Worm (Caenorhabditis elegans) whole organism, L4 larva: Measurements from ENCODE around the gene sma-5.

ENCODE experiments used
- T20F7.1 ChIP-seq: fragments of 200-800 bp; sonication (Bioruptor generic); optimal IDR thresholded peaks from 2 replicates; lab custom pipeline; 2018; ENCODE audit warnings: mild to moderate bottlenecking, missing genetic modification characterization, missing compliant biosample characterization
- lin-13 ChIP-seq: fragments of 150-350 bp; optimal IDR thresholded peaks from 2 replicates; lab custom pipeline; 2014; ENCODE audit warnings: missing biosample characterization, missing genetic modification reagents, missing genetic modification characterization
- spr-1 ChIP-seq: sonication (generic microtip); optimal IDR thresholded peaks from 2 replicates; lab custom pipeline; 2016; ENCODE audit warnings: mild to moderate bottlenecking, missing genetic modification characterization, missing compliant biosample characterization

DNA sequence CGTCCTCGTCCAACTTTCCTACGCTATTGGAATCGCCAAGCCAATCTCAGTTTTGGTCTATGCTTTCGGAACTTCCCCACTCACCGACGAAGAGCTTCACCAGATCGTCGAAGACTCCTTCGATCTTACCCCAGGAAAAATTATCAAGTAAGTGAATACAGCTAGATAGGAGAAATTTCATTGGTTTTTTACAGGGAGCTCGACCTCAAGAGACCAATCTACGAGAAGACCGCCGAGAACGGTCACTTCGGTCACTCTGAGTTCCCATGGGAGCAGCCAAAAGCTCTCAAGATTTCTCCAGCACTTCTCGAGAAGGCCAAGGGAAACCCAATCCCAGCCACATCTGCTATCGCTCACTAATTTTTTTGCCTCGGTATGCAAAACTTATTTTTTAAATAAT, 38.3 kb downstream of the sma-5 start:
- TF ChIP-seq T20F7.1 (GFP tag; lab: Kevin White, UChicago) (no peak), lin-13 (GFP tag; lab: Kevin White, UChicago) (no peak), spr-1 (tag; lab: Kevin White, UChicago) (no peak)
